Worm (Caenorhabditis elegans) whole organism, L3 larva: ENCODE results near the gene aqp-3.

Experiments
- pha-4 ChIP-seq: fragments of 150-350 bp; optimal IDR thresholded peaks from 2 replicates; lab custom pipeline; 2014; ENCODE audit warnings: missing biosample characterization, missing genetic modification reagents, missing genetic modification characterization
- unc-62 ChIP-seq: fragments of 150-350 bp; sonication (generic microtip); optimal IDR thresholded peaks from 4 replicates; lab custom pipeline; 2014; ENCODE audit warnings: missing biosample characterization, missing genetic modification reagents, missing genetic modification characterization

DNA sequence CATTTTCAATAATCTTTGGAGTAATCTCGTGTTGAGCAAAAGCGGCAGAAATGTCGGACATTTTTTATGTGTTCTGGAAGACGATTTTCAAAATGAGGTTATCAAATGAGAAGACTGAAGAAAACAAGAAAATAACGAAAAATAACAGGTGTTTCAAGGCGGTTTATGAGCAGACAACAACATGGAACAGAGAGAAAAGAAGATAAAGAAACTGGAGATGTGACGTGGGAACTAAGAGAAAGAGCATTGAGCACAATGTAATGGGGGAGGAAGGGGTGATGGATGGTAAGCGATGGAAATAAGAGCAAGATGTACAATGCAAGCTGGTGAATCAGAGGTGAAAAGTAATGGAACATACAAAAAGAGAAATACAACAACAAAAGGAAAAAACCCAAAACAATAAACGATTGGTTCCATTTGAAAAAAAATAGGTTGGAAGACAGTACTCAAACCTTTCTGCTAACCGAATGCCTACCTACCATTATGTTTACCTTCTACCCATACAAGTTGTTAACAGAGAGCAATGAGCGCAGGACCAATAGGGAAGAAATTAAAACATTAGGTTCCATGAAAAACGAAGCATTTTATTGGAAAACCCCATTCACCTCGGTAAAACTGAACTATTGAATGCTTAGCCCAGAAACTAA lies 8.6 kb downstream of the aqp-3 start, which contains the start of gene Y69E1A.5:
- TF ChIP-seq unc-62 (GFP tag; lab: Kevin White, UChicago) (no peak), pha-4 (no peak)
